Fruit fly (Drosophila melanogaster): Measurements from ENCODE around the gene kin17.

kin17 gene

dm6 chr3L:20313469-20313868 lies 43.1 kb upstream of the kin17 start, which contains the start of gene alphaSnap (continued):
- no peak for TF ChIP-seq fd59A (GFP tag; optimal IDR thresholded peaks at IDR 0.05)
- no peak for TF ChIP-seq CG8319 (GFP tag; optimal IDR thresholded peaks at IDR 0.05)
- TF ChIP-seq CG3919 (GFP tag; optimal IDR thresholded peaks at IDR 0.05), result no peak
- TF ChIP-seq Blimp-1 (GFP tag; optimal IDR thresholded peaks at IDR 0.05), result no peak
- TF ChIP-seq CG6808 (GFP tag; optimal IDR thresholded peaks at IDR 0.05), result no peak
- no peak for TF ChIP-seq CG11902 (GFP tag; optimal IDR thresholded peaks at IDR 0.05)
- TF ChIP-seq Sox14 (GFP tag; optimal IDR thresholded peaks at IDR 0.05), result peak; percentile 46
- peak; percentile 14 for TF ChIP-seq CG3032 (tag; optimal IDR thresholded peaks at IDR 0.05)
- peak; percentile 19 for TF ChIP-seq dsx (GFP tag; optimal IDR thresholded peaks at IDR 0.05; ENCODE audit: poor library complexity, severe bottlenecking)
- TF ChIP-seq CG9139 (GFP tag; optimal IDR thresholded peaks at IDR 0.05), result no peak
- TF ChIP-seq CG8119 (GFP tag; IDR thresholded peaks at IDR 0.05), result no peak
- peak in 1 of 2 experiments; percentile 5 for TF ChIP-seq ss (GFP tag; optimal IDR thresholded peaks at IDR 0.05)
- TF ChIP-seq Sox15 (GFP tag; optimal IDR thresholded peaks at IDR 0.05), result no peak
- no peak for TF ChIP-seq CG10631 (GFP tag; optimal IDR thresholded peaks at IDR 0.05)
- TF ChIP-seq CG6276 (GFP tag; optimal IDR thresholded peaks at IDR 0.05), result no peak
- TF ChIP-seq Eip93F (GFP tag; optimal IDR thresholded peaks at IDR 0.05), result no peak
- no peak for TF ChIP-seq Met (GFP tag; optimal IDR thresholded peaks at IDR 0.05)
- TF ChIP-seq CG6792 (GFP tag; optimal IDR thresholded peaks at IDR 0.05), result no peak
- no peak for TF ChIP-seq CG6854 (GFP tag; optimal IDR thresholded peaks at IDR 0.05)
- no peak for TF ChIP-seq eg (GFP tag; IDR thresholded peaks at IDR 0.05)
- no peak for TF ChIP-seq svp (GFP tag)
- TF ChIP-seq CG11294 (GFP tag; IDR thresholded peaks at IDR 0.05), result no peak
- TF ChIP-seq salr (GFP tag; optimal IDR thresholded peaks at IDR 0.05), result no peak
- TF ChIP-seq CG1621 (tag; optimal IDR thresholded peaks at IDR 0.05), result peak; percentile 26

dm6 chr3L:20316956-20317589 lies 39.5 kb upstream of the kin17 start, which contains the start of gene Spn77Ba:
Gene Spn77Ba (plus strand): TSS chr3L:20317190.
- TF ChIP-seq CG11294 (GFP tag; IDR thresholded peaks at IDR 0.05) (no peak), Hr39 (GFP tag; optimal IDR thresholded peaks at IDR 0.05) (no peak), fd85E (GFP tag; optimal IDR thresholded peaks at IDR 0.05) (no peak), cyc (GFP tag; optimal IDR thresholded peaks at IDR 0.05) (no peak), Eip78C (GFP tag) (peak; percentile 78), Sox14 (GFP tag; optimal IDR thresholded peaks at IDR 0.05) (peak; percentile 42), CG3919 (GFP tag; optimal IDR thresholded peaks at IDR 0.05) (peak; percentile 58), CG8632 (GFP tag; optimal IDR thresholded peaks at IDR 0.05) (peak; percentile 11), CG7368 (GFP tag; optimal IDR thresholded peaks at IDR 0.05) (peak; percentile 42), CG6163 (GFP tag; IDR thresholded peaks at IDR 0.05) (peak; percentile 68; the same call in 2 of the 3 replicates), CG10669 (GFP tag; optimal IDR thresholded peaks at IDR 0.05) (no peak), Eip75B (GFP tag; optimal IDR thresholded peaks at IDR 0.05) (peak; percentile 27), Smox (GFP tag; optimal IDR thresholded peaks at IDR 0.05) (no peak), topi (GFP tag; optimal IDR thresholded peaks at IDR 0.05) (no peak), CG31627 (GFP tag; optimal IDR thresholded peaks at IDR 0.05) (no peak), CG6808 (GFP tag; optimal IDR thresholded peaks at IDR 0.05) (peak; percentile 44), vri (GFP tag; optimal IDR thresholded peaks at IDR 0.05) (peak; percentile 77), CG6792 (GFP tag; optimal IDR thresholded peaks at IDR 0.05) (no peak), Met (GFP tag; optimal IDR thresholded peaks at IDR 0.05) (peak; percentile 13), ss (GFP tag; optimal IDR thresholded peaks at IDR 0.05) (peak; percentile 62 to 71), CG11762 (GFP tag; optimal IDR thresholded peaks at IDR 0.05; ENCODE audit: insufficient read depth) (no peak), Sox102F (GFP tag; optimal IDR thresholded peaks at IDR 0.05) (peak; percentile 23), dsx (GFP tag; optimal IDR thresholded peaks at IDR 0.05; ENCODE audit: poor library complexity, severe bottlenecking) (peak; percentile 57), CG1621 (tag; optimal IDR thresholded peaks at IDR 0.05) (peak; percentile 53), Lpt (GFP tag; optimal IDR thresholded peaks at IDR 0.05) (peak; percentile 8), net (GFP tag; optimal IDR thresholded peaks at IDR 0.05) (peak; percentile 57), achi (GFP tag; optimal IDR thresholded peaks at IDR 0.05) (peak; percentile 20), CG8319 (GFP tag; optimal IDR thresholded peaks at IDR 0.05) (no peak), svp (GFP tag) (peak; percentile 89), Eip93F (GFP tag; optimal IDR thresholded peaks at IDR 0.05) (no peak), CG11902 (GFP tag; optimal IDR thresholded peaks at IDR 0.05) (no peak), CG9139 (GFP tag; optimal IDR thresholded peaks at IDR 0.05) (peak; percentile 49), fkh (GFP tag; optimal IDR thresholded peaks at IDR 0.05) (no peak), CG6854 (GFP tag; optimal IDR thresholded peaks at IDR 0.05) (peak; percentile 58), CG16779 (tag; optimal IDR thresholded peaks at IDR 0.05) (no peak), CG34406 (GFP tag; optimal IDR thresholded peaks at IDR 0.05) (no peak)

Measured in whole organism, prepupa.